Worm (Caenorhabditis elegans): ENCODE measurements around the gene cnt-1.

- TF ChIP-seq unc-62 (GFP tag; optimal IDR thresholded peaks at IDR 0.05), result no peak
- no peak for TF ChIP-seq unc-130 (GFP tag; optimal IDR thresholded peaks at IDR 0.05)
- no peak for TF ChIP-seq mes-4 (tag; optimal IDR thresholded peaks at IDR 0.05)
These were observed 12.3 kb downstream of the cnt-1 start for ce11 chrII:12076355-12076754.

Data from whole organism, young adult.